Worm (Caenorhabditis elegans) whole organism, L2 larva: Measurements from ENCODE around the gene K06A9.2.

Source experiments
- elt-3 ChIP-seq: sonication (generic microtip); optimal IDR thresholded peaks from 2 replicates; lab custom pipeline; 2017; ENCODE audit warnings: missing biosample characterization, missing genetic modification characterization
- nhr-12 ChIP-seq: fragments of 150-350 bp; optimal IDR thresholded peaks from 2 replicates; lab custom pipeline; 2014; ENCODE audit warnings: missing biosample characterization, missing genetic modification characterization
- nhr-21 ChIP-seq: fragments of 150-350 bp; optimal IDR thresholded peaks from 2 replicates; lab custom pipeline; 2014; ENCODE audit warnings: missing biosample characterization, missing genetic modification characterization
- nhr-77 ChIP-seq: fragments of 150-350 bp; optimal IDR thresholded peaks from 2 replicates; lab custom pipeline; 2014; ENCODE audit warnings: missing biosample characterization, missing genetic modification characterization

DNA sequence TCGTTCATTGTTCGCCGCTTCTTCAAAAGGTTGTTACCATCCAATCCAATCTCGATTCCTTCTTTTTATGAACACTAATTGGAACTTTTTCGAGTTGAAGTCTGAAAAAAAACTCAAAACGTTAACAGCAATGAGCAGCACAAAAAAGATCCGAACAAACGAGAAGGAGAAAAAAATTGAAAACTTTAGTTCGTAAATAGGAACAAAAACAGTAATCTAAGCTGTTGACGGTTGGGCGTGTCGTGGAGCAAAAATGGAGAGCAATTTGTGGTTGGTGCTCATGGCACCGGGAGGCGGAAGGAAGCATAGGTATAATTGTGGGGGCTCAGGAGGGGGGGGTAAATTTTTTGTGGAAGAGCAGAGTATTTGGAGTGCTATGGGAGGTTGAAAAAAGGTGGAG is 14.8 kb upstream of the K06A9.2 start, which contains the start of gene toca-1:
- TF ChIP-seq nhr-77 (tag; lab: Kevin White, UChicago): no peak
- TF ChIP-seq nhr-21 (tag; lab: Kevin White, UChicago): no peak
- no peak for TF ChIP-seq elt-3
- TF ChIP-seq nhr-12 (tag; lab: Kevin White, UChicago): no peak
